Fruit fly (Drosophila melanogaster) whole organism, embryonic: ENCODE results near the gene Cpr64Ad.

Experiments
- Aef1 ChIP-seq: fragments of 200-800 bp; sonication (Bioruptor generic); IDR thresholded peaks from 3 replicates; pipeline ENCODE4 v1.3.6; 2022; ENCODE audit warnings: missing biosample characterization, missing genetic modification characterization
- Atf3 ChIP-seq: fragments of 200-800 bp; sonication (Bioruptor generic); optimal IDR thresholded peaks from 3 replicates; lab custom pipeline; 2016; ENCODE audit warnings: missing biosample characterization, missing genetic modification characterization
- B-H2 ChIP-seq: fragments of 200-800 bp; sonication (Bioruptor generic); optimal IDR thresholded peaks from 2 replicates; lab custom pipeline; 2018; ENCODE audit warnings: missing biosample characterization, mild to moderate bottlenecking, missing genetic modification characterization
- C15 ChIP-seq: fragments of 200-800 bp; sonication (Bioruptor generic); IDR thresholded peaks from 3 replicates; pipeline ENCODE4 v1.3.6; 2022; ENCODE audit warnings: missing biosample characterization, missing genetic modification characterization
- CG10366 ChIP-seq: fragments of 200-800 bp; sonication (Bioruptor generic); IDR thresholded peaks from 2 replicates; pipeline ENCODE4 v1.3.6; 2022; ENCODE audit warnings: missing biosample characterization, missing genetic modification characterization
- CG1233 ChIP-seq: fragments of 200-800 bp; sonication (Bioruptor generic); optimal IDR thresholded peaks from 4 replicates; lab custom pipeline; 2018; ENCODE audit warnings: missing biosample characterization, mild to moderate bottlenecking, missing genetic modification characterization
- CG12744 ChIP-seq: fragments of 200-800 bp; sonication (Bioruptor generic); optimal IDR thresholded peaks from 2 replicates; lab custom pipeline; 2016; ENCODE audit warnings: missing biosample characterization, missing genetic modification characterization
- CG12769 ChIP-seq: fragments of 200-800 bp; sonication (Bioruptor generic); optimal IDR thresholded peaks from 2 replicates; lab custom pipeline; 2019; ENCODE audit warnings: missing biosample characterization, mild to moderate bottlenecking, missing genetic modification characterization, moderate library complexity
- CG12942 ChIP-seq: fragments of 200-800 bp; sonication (Bioruptor generic); optimal IDR thresholded peaks from 3 replicates; lab custom pipeline; 2016; ENCODE audit warnings: missing biosample characterization, missing genetic modification characterization
- CG17359 ChIP-seq: fragments of 200-800 bp; sonication (Bioruptor generic); optimal IDR thresholded peaks from 3 replicates; lab custom pipeline; 2018; ENCODE audit warnings: missing biosample characterization, mild to moderate bottlenecking, missing genetic modification characterization, moderate library complexity
- CG17361 ChIP-seq: fragments of 200-800 bp; sonication (Bioruptor generic); IDR thresholded peaks from 3 replicates; pipeline ENCODE4 v1.3.6; 2022; ENCODE audit warnings: missing biosample characterization, missing genetic modification characterization
- CG18262 ChIP-seq: fragments of 200-800 bp; optimal IDR thresholded peaks from 3 replicates; lab custom pipeline; 2019; ENCODE audit warnings: missing biosample characterization, mild to moderate bottlenecking, missing genetic modification characterization, moderate library complexity
- CG32767 ChIP-seq: fragments of 200-800 bp; sonication (Bioruptor generic); IDR thresholded peaks from 2 replicates; pipeline ENCODE4 v1.3.6; 2022; ENCODE audit warnings: missing biosample characterization, missing genetic modification characterization
- CG3281 ChIP-seq: fragments of 200-800 bp; sonication (Bioruptor generic); optimal IDR thresholded peaks from 3 replicates; lab custom pipeline; 2017; ENCODE audit warnings: missing biosample characterization, mild to moderate bottlenecking, missing genetic modification characterization
- CG34422 ChIP-seq: fragments of 200-800 bp; sonication (Bioruptor generic); IDR thresholded peaks from 3 replicates; pipeline ENCODE4 v1.3.6; 2022; ENCODE audit warnings: missing biosample characterization, missing genetic modification characterization
- CG3838 ChIP-seq: fragments of 200-800 bp; sonication (Bioruptor generic); optimal IDR thresholded peaks from 3 replicates; lab custom pipeline; 2016; ENCODE audit warnings: missing biosample characterization, missing genetic modification characterization
- CG4617 ChIP-seq: fragments of 200-800 bp; sonication (Bioruptor generic); optimal IDR thresholded peaks from 3 replicates; lab custom pipeline; 2016; ENCODE audit warnings: missing biosample characterization, missing genetic modification characterization, borderline replicate concordance
- CG6254 ChIP-seq: fragments of 200-800 bp; sonication (Bioruptor generic); optimal IDR thresholded peaks from 3 replicates; lab custom pipeline; 2017; ENCODE audit warnings: mild to moderate bottlenecking, missing biosample characterization, missing genetic modification reagents, missing genetic modification characterization
- CG6272 ChIP-seq: fragments of 200-800 bp; sonication (Bioruptor generic); IDR thresholded peaks from 2 replicates; pipeline ENCODE4 v1.3.6; 2022; ENCODE audit warnings: missing biosample characterization, missing genetic modification characterization
- CG6689 ChIP-seq: fragments of 200-800 bp; sonication (Bioruptor generic); IDR thresholded peaks from 2 replicates; pipeline ENCODE4 v1.3.6; 2022; ENCODE audit warnings: missing biosample characterization, missing genetic modification characterization
- CG7786 ChIP-seq: fragments of 200-800 bp; sonication (Bioruptor generic); optimal IDR thresholded peaks from 2 replicates; lab custom pipeline; 2016; ENCODE audit warnings: missing biosample characterization, missing genetic modification characterization
- CG7987 ChIP-seq: fragments of 200-800 bp; sonication (Bioruptor generic); optimal IDR thresholded peaks from 2 replicates; lab custom pipeline; 2018; ENCODE audit warnings: missing biosample characterization, mild to moderate bottlenecking, missing genetic modification characterization, moderate library complexity
- CG8290 ChIP-seq, 3 experiments: fragments of 200-800 bp; sonication (Bioruptor generic); optimal IDR thresholded peaks; 2 replicates each; lab custom pipeline; 2016 to 2019; ENCODE audit warnings: missing biosample characterization in 3 of 3, missing genetic modification characterization in 3 of 3, mild to moderate bottlenecking in 2 of 3, moderate library complexity in 1 of 3
- CG8388 ChIP-seq: fragments of 200-800 bp; sonication (Bioruptor generic); optimal IDR thresholded peaks from 2 replicates; lab custom pipeline; 2019; ENCODE audit warnings: missing biosample characterization, mild to moderate bottlenecking, missing genetic modification characterization, moderate library complexity
- CG9797 ChIP-seq: fragments of 200-800 bp; sonication (Bioruptor generic); optimal IDR thresholded peaks from 3 replicates; lab custom pipeline; 2018; ENCODE audit warnings: missing biosample characterization, mild to moderate bottlenecking, missing genetic modification characterization
- Camta ChIP-seq: fragments of 200-800 bp; sonication (Bioruptor generic); optimal IDR thresholded peaks from 2 replicates; lab custom pipeline; 2016; ENCODE audit warnings: missing biosample characterization, missing genetic modification characterization
- Deaf1 ChIP-seq: fragments of 200-800 bp; optimal IDR thresholded peaks from 3 replicates; lab custom pipeline; 2019; ENCODE audit warnings: missing biosample characterization, mild to moderate bottlenecking, missing genetic modification characterization, moderate library complexity
- Dp ChIP-seq: fragments of 200-800 bp; sonication (Bioruptor generic); optimal IDR thresholded peaks from 2 replicates; lab custom pipeline; 2018; ENCODE audit warnings: missing biosample characterization, mild to moderate bottlenecking, missing genetic modification characterization, moderate library complexity
- Ets65A ChIP-seq: fragments of 200-800 bp; sonication (Bioruptor generic); peaks from one replicate; lab custom pipeline; 2016; ENCODE audit warnings: missing biosample characterization, missing genetic modification characterization
- HmgD ChIP-seq: fragments of 200-800 bp; sonication (Bioruptor generic); optimal IDR thresholded peaks from 3 replicates; lab custom pipeline; 2016; ENCODE audit warnings: missing biosample characterization, missing genetic modification characterization
- Hmx ChIP-seq: fragments of 200-800 bp; sonication (Bioruptor generic); optimal IDR thresholded peaks from 2 replicates; lab custom pipeline; 2016; ENCODE audit warnings: missing biosample characterization, missing genetic modification characterization
- Hsf ChIP-seq: fragments of 200-800 bp; sonication (Bioruptor generic); optimal IDR thresholded peaks from 3 replicates; lab custom pipeline; 2016; ENCODE audit warnings: missing biosample characterization, missing genetic modification characterization
- Opbp ChIP-seq: fragments of 200-800 bp; sonication (Bioruptor generic); IDR thresholded peaks from 3 replicates; pipeline ENCODE4 v1.3.6; 2022; ENCODE audit warnings: missing biosample characterization, missing genetic modification characterization; ENCODE audit not compliant: partially characterized antibody
- Tbp ChIP-seq: fragments of >200 bp; optimal IDR thresholded peaks from 2 replicates; lab custom pipeline; 2018; ENCODE audit warnings: missing biosample characterization, missing genetic modification characterization
- az2 ChIP-seq: fragments of 200-800 bp; sonication (Bioruptor generic); optimal IDR thresholded peaks from 3 replicates; lab custom pipeline; 2016; ENCODE audit warnings: missing biosample characterization, missing genetic modification characterization
- chn ChIP-seq: fragments of 200-800 bp; sonication (Bioruptor generic); optimal IDR thresholded peaks from 2 replicates; lab custom pipeline; 2016; ENCODE audit warnings: missing biosample characterization, missing genetic modification characterization
- dati ChIP-seq: fragments of 200-800 bp; sonication (Bioruptor generic); IDR thresholded peaks from 2 replicates; pipeline ENCODE4 v1.3.6; 2022; ENCODE audit warnings: missing biosample characterization, missing genetic modification characterization
- gcm2 ChIP-seq: fragments of 200-800 bp; sonication (Bioruptor generic); optimal IDR thresholded peaks from 2 replicates; lab custom pipeline; 2016; ENCODE audit warnings: missing biosample characterization, missing genetic modification characterization
- her ChIP-seq: fragments of 200-800 bp; sonication (Bioruptor generic); optimal IDR thresholded peaks from 2 replicates; lab custom pipeline; 2016; ENCODE audit warnings: missing biosample characterization, missing genetic modification characterization
- ind ChIP-seq: fragments of 200-800 bp; sonication (Bioruptor generic); optimal IDR thresholded peaks from 3 replicates; lab custom pipeline; 2016; ENCODE audit warnings: missing biosample characterization, missing genetic modification characterization
- kah ChIP-seq: fragments of 200-800 bp; sonication (Bioruptor generic); optimal IDR thresholded peaks from 2 replicates; lab custom pipeline; 2018; ENCODE audit warnings: missing biosample characterization, mild to moderate bottlenecking, missing genetic modification characterization
- lmd ChIP-seq: fragments of 200-800 bp; sonication (Bioruptor generic); IDR thresholded peaks from 2 replicates; pipeline ENCODE4 v1.3.6; 2022; ENCODE audit warnings: missing biosample characterization, missing genetic modification characterization
- mld ChIP-seq: fragments of 200-800 bp; sonication (Bioruptor generic); IDR thresholded peaks from 3 replicates; pipeline ENCODE4 v1.3.6; 2022; ENCODE audit warnings: missing biosample characterization, missing genetic modification characterization; ENCODE audit not compliant: partially characterized antibody
- oc ChIP-seq: fragments of 200-800 bp; sonication (Bioruptor generic); optimal IDR thresholded peaks from 2 replicates; lab custom pipeline; 2018; ENCODE audit warnings: missing biosample characterization, mild to moderate bottlenecking, missing genetic modification characterization, moderate library complexity
- prd ChIP-seq, 3 experiments: fragments of >200 bp in 2 of 3; fragments of 200-800 bp in 1 of 3; sonication (Bioruptor generic) in 1 of 3; optimal IDR thresholded peaks in 2 of 3; IDR thresholded peaks in 1 of 3; 2 replicates in 2 of 3; 3 replicates in 1 of 3; pipeline versions ENCODE4 v1.3.6 to Lab custom; 2017 to 2022; ENCODE audit warnings: missing biosample characterization in 1 of 3, missing genetic modification characterization in 1 of 3
- run ChIP-seq: fragments of 200-800 bp; sonication (Bioruptor generic); optimal IDR thresholded peaks from 3 replicates; lab custom pipeline; 2018; ENCODE audit warnings: missing biosample characterization, mild to moderate bottlenecking, missing genetic modification characterization
- scrt ChIP-seq: fragments of 200-800 bp; sonication (Bioruptor generic); optimal IDR thresholded peaks from 2 replicates; lab custom pipeline; 2018; ENCODE audit warnings: missing biosample characterization, mild to moderate bottlenecking, missing genetic modification characterization, moderate library complexity
- sens ChIP-seq: fragments of 200-800 bp; sonication (Bioruptor generic); peaks from one replicate; lab custom pipeline; 2016; ENCODE audit warnings: missing biosample characterization, missing genetic modification characterization
- sr ChIP-seq: fragments of 200-800 bp; sonication (Bioruptor generic); IDR thresholded peaks from 3 replicates; pipeline ENCODE4 v1.3.6; 2022; ENCODE audit warnings: missing biosample characterization, missing genetic modification characterization
- tio ChIP-seq: fragments of 200-800 bp; sonication (Bioruptor generic); optimal IDR thresholded peaks from 2 replicates; lab custom pipeline; 2017; ENCODE audit warnings: missing biosample characterization, missing genetic modification characterization, inconsistent platforms
- wdn ChIP-seq: fragments of 200-800 bp; sonication (Bioruptor generic); IDR thresholded peaks from 2 replicates; pipeline ENCODE4 v1.3.6; 2022; ENCODE audit warnings: missing biosample characterization, missing genetic modification characterization
- yki ChIP-seq: fragments of >200 bp; optimal IDR thresholded peaks from 3 replicates; lab custom pipeline; 2018

Gene Cpr64Ad

DNA sequence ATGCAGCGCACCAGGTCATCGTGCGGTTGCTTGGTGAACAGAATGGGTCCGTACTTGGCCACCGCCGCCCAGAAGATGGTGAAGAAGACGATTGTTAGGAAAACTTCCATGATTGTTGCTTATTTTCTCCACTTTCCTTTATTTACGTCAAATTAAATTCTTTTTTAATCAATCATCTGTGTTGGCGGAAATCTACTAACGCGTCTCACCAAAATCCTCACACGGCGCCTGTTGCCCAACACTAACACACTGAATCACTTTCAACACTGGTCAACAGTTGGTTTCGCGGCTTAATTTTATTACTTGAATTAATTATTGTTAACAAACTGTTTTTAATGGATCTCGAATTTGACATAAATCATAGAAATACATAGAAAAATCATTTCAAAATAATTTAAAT, 28.5 kb upstream of the Cpr64Ad start, which contains the start of gene VhaM9.7-c (continued):
- TF ChIP-seq CG18262 (tag; lab: Kevin White, UChicago) (no peak), Tbp (GFP tag; lab: Kevin White, UChicago) (no peak), CG17361 (GFP tag; lab: Robert Waterston, UW) (no peak; the same call in 2 of the 3 replicates), oc (tag; lab: Kevin White, UChicago) (no peak), CG12942 (GFP tag; lab: Kevin White, UChicago) (peak; percentile 2), tio (GFP tag; lab: Kevin White, UChicago) (no peak), CG12769 (no peak), Atf3 (GFP tag; lab: Kevin White, UChicago) (no peak), CG3838 (GFP tag; lab: Kevin White, UChicago) (no peak), Aef1 (no peak), sr (GFP tag; lab: Robert Waterston, UW) (no peak), CG12744 (GFP tag; lab: Kevin White, UChicago) (peak; percentile 28), CG7987 (peak; percentile 39), CG9797 (GFP tag; lab: Kevin White, UChicago) (peak; percentile 52), lmd (peak; percentile 12; the same call in 1 of the 2 replicates), CG8388 (GFP tag; lab: Kevin White, UChicago) (no peak), her (GFP tag; lab: Kevin White, UChicago) (peak; percentile 25), az2 (GFP tag; lab: Kevin White, UChicago) (no peak), Dp (peak; percentile 80), CG10366 (GFP tag; lab: Robert Waterston, UW) (no peak), Ets65A (peak; percentile 94), Opbp (0 out of 3 replicates have a peak, but pooled peaks have one; percentile 29), yki (lab: Kevin White, UChicago) (no peak), mld (no peak), ind (GFP tag; lab: Kevin White, UChicago) (peak; percentile 38), prd (optimal IDR thresholded peaks at IDR 0.05; lab: Kevin White, UChicago) (no peak), prd (GFP tag; IDR thresholded peaks at IDR 0.05; lab: Robert Waterston, UW) (0 out of 3 replicates have a peak, but pooled peaks have one; percentile 29), dati (GFP tag; lab: Robert Waterston, UW) (no peak), scrt (GFP tag; lab: Kevin White, UChicago) (peak; percentile 54), HmgD (GFP tag; lab: Kevin White, UChicago) (peak; percentile 20), C15 (GFP tag; lab: Robert Waterston, UW) (no peak), CG6254 (GFP tag; lab: Kevin White, UChicago) (no peak), chn (no peak), CG34422 (GFP tag; lab: Robert Waterston, UW) (peak; percentile 53; the same call in 1 of the 3 replicates), run (tag; lab: Kevin White, UChicago) (no peak), CG32767 (GFP tag; lab: Robert Waterston, UW) (no peak), CG7786 (GFP tag; lab: Kevin White, UChicago) (peak; percentile 45), wdn (GFP tag; lab: Robert Waterston, UW) (no peak), gcm2 (GFP tag; lab: Kevin White, UChicago) (peak; percentile 4), CG1233 (GFP tag; lab: Kevin White, UChicago) (no peak), CG3281 (no peak), Camta (peak; percentile 2), Deaf1 (no peak), Hmx (GFP tag; lab: Kevin White, UChicago) (no peak), B-H2 (peak; percentile 70), CG4617 (GFP tag; lab: Kevin White, UChicago) (peak; percentile 81), CG6689 (GFP tag; lab: Robert Waterston, UW) (no peak), Hsf (GFP tag; lab: Kevin White, UChicago) (peak; percentile 22), kah (GFP tag; lab: Kevin White, UChicago) (peak; percentile 3), CG6272 (GFP tag; lab: Robert Waterston, UW) (no peak), CG17359 (tag; lab: Kevin White, UChicago) (no peak), CG8290 (GFP tag; optimal IDR thresholded peaks at IDR 0.05; lab: Kevin White, UChicago) (no peak), CG8290 (tag; optimal IDR thresholded peaks at IDR 0.05; lab: Kevin White, UChicago) (no peak), sens (GFP tag; lab: Kevin White, UChicago) (peak; percentile 78)
